In the genomic region with DNA sequence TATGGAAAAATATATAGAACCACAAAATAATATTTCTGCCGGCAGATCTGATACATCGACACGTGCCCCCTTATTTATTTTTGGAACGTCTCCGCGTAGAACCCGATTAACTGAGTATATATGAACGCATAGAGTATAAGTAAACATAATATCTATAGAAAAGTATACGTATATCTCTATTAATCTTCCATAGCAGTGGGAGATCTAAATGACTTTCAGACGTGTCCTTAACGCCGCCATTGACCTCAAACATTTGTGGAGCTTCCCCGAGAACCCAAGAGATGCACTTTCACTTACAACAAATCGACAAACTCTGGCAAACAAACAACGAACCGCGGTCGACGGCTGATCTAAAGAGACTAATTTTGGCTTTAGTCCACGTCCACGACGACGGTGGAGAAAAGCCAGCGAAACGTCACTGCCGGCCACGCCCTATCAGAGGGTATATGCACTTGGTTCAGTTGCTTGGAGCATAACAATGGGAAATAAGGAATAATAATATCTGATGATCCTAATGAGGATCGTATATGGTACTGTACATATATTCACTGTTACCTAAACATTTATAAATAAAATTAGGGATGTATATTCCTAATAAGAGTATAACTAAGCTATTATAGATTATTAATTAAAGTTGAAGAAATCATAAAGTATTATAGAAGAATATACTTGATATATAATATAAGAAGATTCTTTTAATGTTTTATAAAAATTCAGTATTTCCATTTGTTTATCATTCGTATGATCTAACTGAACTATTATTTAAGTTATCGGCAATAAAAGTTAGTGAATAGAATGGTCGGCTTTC, we compare ENCODE assay signal across 5 fruit fly cellular contexts.
A peak's percentile ranks its signal among the peaks of the same experiment; 100 is the strongest.
TF ChIP-seq lines count a peak whose summit lies in the region.

A gene (minus strand): TSS at position 364 of the 808 bp plus-strand sequence.

TF ChIP-seq in whole organism, adult, 20 proteins besides CTCF, POLR2A, EP300 and RAD21 (continued from another document):
- TF ChIP-seq pad (GFP tag; optimal IDR thresholded peaks at IDR 0.05; lab: Kevin White, UChicago) (peak; percentile 83), CG7045 (GFP tag; optimal IDR thresholded peaks at IDR 0.05; lab: Kevin White, UChicago) (peak; percentile 40), CG7101 (tag; optimal IDR thresholded peaks at IDR 0.05; lab: Kevin White, UChicago) (peak; percentile 68), CG33017 (tag; optimal IDR thresholded peaks at IDR 0.05; lab: Kevin White, UChicago) (peak; percentile 46)

TF ChIP-seq in whole organism, embryonic, 481 proteins besides CTCF, POLR2A, EP300 and RAD21 (continued from another document and continues in another):
- TF ChIP-seq dmrt99B (tag; optimal IDR thresholded peaks at IDR 0.05; lab: Kevin White, UChicago) (peak; percentile 76), CG3726 (GFP tag; IDR thresholded peaks at IDR 0.05; lab: Robert Waterston, UW) (peak; percentile 55; the same call in 1 of the 3 replicates), CG15011 (GFP tag; optimal IDR thresholded peaks at IDR 0.05; lab: Kevin White, UChicago) (peak; percentile 24), Mad (GFP tag; optimal IDR thresholded peaks at IDR 0.05; lab: Kevin White, UChicago) (no peak), CG2875 (GFP tag; optimal IDR thresholded peaks at IDR 0.05; lab: Kevin White, UChicago) (no peak), Scr (GFP tag; IDR thresholded peaks at IDR 0.05; lab: Robert Waterston, UW; ENCODE audit: partially characterized antibody) (no peak), CG4854 (GFP tag; optimal IDR thresholded peaks at IDR 0.05; lab: Kevin White, UChicago) (no peak), CoRest (tag; optimal IDR thresholded peaks at IDR 0.05; lab: Kevin White, UChicago) (peak; percentile 87), CG7556 (GFP tag; optimal IDR thresholded peaks at IDR 0.05; lab: Kevin White, UChicago) (peak; percentile 89), z (GFP tag; IDR thresholded peaks at IDR 0.05; lab: Robert Waterston, UW) (no peak), CG43689 (GFP tag; IDR thresholded peaks at IDR 0.05; lab: Robert Waterston, UW) (no peak), disco-r (GFP tag; optimal IDR thresholded peaks at IDR 0.05; lab: Kevin White, UChicago) (no peak), nerfin-2 (GFP tag; IDR thresholded peaks at IDR 0.05; lab: Robert Waterston, UW; ENCODE audit: partially characterized antibody) (no peak), CG6175 (GFP tag; IDR thresholded peaks at IDR 0.05; lab: Robert Waterston, UW) (no peak), nom (GFP tag; optimal IDR thresholded peaks at IDR 0.05; lab: Kevin White, UChicago) (no peak), CG7928 (GFP tag; optimal IDR thresholded peaks at IDR 0.05; lab: Kevin White, UChicago) (no peak), trh (GFP tag; optimal IDR thresholded peaks at IDR 0.05; lab: Kevin White, UChicago) (no peak), ara (GFP tag; IDR thresholded peaks at IDR 0.05; lab: Robert Waterston, UW) (no peak), sima (GFP tag; optimal IDR thresholded peaks at IDR 0.05; lab: Kevin White, UChicago) (no peak), Lhr (GFP tag; optimal IDR thresholded peaks at IDR 0.05; lab: Kevin White, UChicago) (no peak), btn (GFP tag; optimal IDR thresholded peaks at IDR 0.05; lab: Kevin White, UChicago) (no peak), Mrtf (GFP tag; IDR thresholded peaks at IDR 0.05; lab: Robert Waterston, UW) (peak; percentile 28; the same call in 1 of the 3 replicates), CG13624 (GFP tag; optimal IDR thresholded peaks at IDR 0.05; lab: Kevin White, UChicago) (peak; percentile 20), da (GFP tag; optimal IDR thresholded peaks at IDR 0.05; lab: Kevin White, UChicago) (no peak), ro (GFP tag; IDR thresholded peaks at IDR 0.05; lab: Robert Waterston, UW) (no peak), unc-4 (GFP tag; IDR thresholded peaks at IDR 0.05; lab: Robert Waterston, UW; ENCODE audit: partially characterized antibody) (no peak), Taf1 (GFP tag; IDR thresholded peaks at IDR 0.05; lab: Robert Waterston, UW) (no peak), pita (GFP tag; optimal IDR thresholded peaks at IDR 0.05; lab: Kevin White, UChicago) (no peak), hbn (GFP tag; IDR thresholded peaks at IDR 0.05; lab: Robert Waterston, UW; ENCODE audit: partially characterized antibody) (no peak)

TF ChIP-seq in whole organism, prepupa, 60 proteins besides CTCF, POLR2A, EP300 and RAD21 (continued from another document and continues in another):
- TF ChIP-seq fkh (GFP tag; optimal IDR thresholded peaks at IDR 0.05; lab: Kevin White, UChicago) (peak; percentile 45), CG16779 (tag; optimal IDR thresholded peaks at IDR 0.05; lab: Kevin White, UChicago) (peak; percentile 42), acj6 (GFP tag; optimal IDR thresholded peaks at IDR 0.05; lab: Kevin White, UChicago) (peak; percentile 77), Sox102F (GFP tag; optimal IDR thresholded peaks at IDR 0.05; lab: Kevin White, UChicago) (peak; percentile 38), CG8119 (GFP tag; IDR thresholded peaks at IDR 0.05; lab: Robert Waterston, UW) (peak; percentile 50), CG31627 (GFP tag; optimal IDR thresholded peaks at IDR 0.05; lab: Kevin White, UChicago) (peak; percentile 60), fd59A (GFP tag; optimal IDR thresholded peaks at IDR 0.05; lab: Kevin White, UChicago) (peak; percentile 77), CG3919 (GFP tag; optimal IDR thresholded peaks at IDR 0.05; lab: Kevin White, UChicago) (peak; percentile 73), Eip78C (GFP tag; lab: Kevin White, UChicago) (peak; percentile 87), Sox15 (GFP tag; optimal IDR thresholded peaks at IDR 0.05; lab: Kevin White, UChicago) (peak; percentile 65), Smox (GFP tag; optimal IDR thresholded peaks at IDR 0.05; lab: Kevin White, UChicago) (peak; percentile 47), Met (GFP tag; optimal IDR thresholded peaks at IDR 0.05; lab: Kevin White, UChicago) (peak; percentile 56), CG11902 (GFP tag; optimal IDR thresholded peaks at IDR 0.05; lab: Kevin White, UChicago) (peak; percentile 68), eg (GFP tag; IDR thresholded peaks at IDR 0.05; lab: Robert Waterston, UW) (peak; percentile 62), topi (GFP tag; optimal IDR thresholded peaks at IDR 0.05; lab: Kevin White, UChicago) (peak; percentile 41), CG32006 (GFP tag; optimal IDR thresholded peaks at IDR 0.05; lab: Kevin White, UChicago) (peak; percentile 91), esn (GFP tag; optimal IDR thresholded peaks at IDR 0.05; lab: Kevin White, UChicago) (peak; percentile 76), CG11294 (GFP tag; IDR thresholded peaks at IDR 0.05; lab: Robert Waterston, UW) (no peak), pdm3 (GFP tag; optimal IDR thresholded peaks at IDR 0.05; lab: Kevin White, UChicago) (peak; percentile 42), CG1621 (tag; optimal IDR thresholded peaks at IDR 0.05; lab: Kevin White, UChicago) (no peak), salr (GFP tag; optimal IDR thresholded peaks at IDR 0.05; lab: Kevin White, UChicago) (peak in 1 of 2 experiments; percentile 93), CG9139 (GFP tag; optimal IDR thresholded peaks at IDR 0.05; lab: Kevin White, UChicago) (peak; percentile 30), Sox14 (GFP tag; optimal IDR thresholded peaks at IDR 0.05; lab: Kevin White, UChicago) (peak; percentile 8), dsx (GFP tag; optimal IDR thresholded peaks at IDR 0.05; lab: Kevin White, UChicago; ENCODE audit: poor library complexity, severe bottlenecking) (peak; percentile 73), CG6792 (GFP tag; optimal IDR thresholded peaks at IDR 0.05; lab: Kevin White, UChicago) (peak; percentile 69), Ets96B (tag; optimal IDR thresholded peaks at IDR 0.05; lab: Kevin White, UChicago) (peak; percentile 73), Lpt (GFP tag; optimal IDR thresholded peaks at IDR 0.05; lab: Kevin White, UChicago) (peak; percentile 49), CG10669 (GFP tag; optimal IDR thresholded peaks at IDR 0.05; lab: Kevin White, UChicago) (peak; percentile 50), CG4318 (GFP tag; optimal IDR thresholded peaks at IDR 0.05; lab: Kevin White, UChicago) (peak; percentile 79), dac (GFP tag; optimal IDR thresholded peaks at IDR 0.05; lab: Kevin White, UChicago) (peak; percentile 56)

TF ChIP-seq in whole organism, pupa, 21 proteins besides CTCF, POLR2A, EP300 and RAD21 (continued from another document):
- TF ChIP-seq Snoo (tag; optimal IDR thresholded peaks at IDR 0.05; lab: Kevin White, UChicago) (peak; percentile 68), Pif1A (GFP tag; optimal IDR thresholded peaks at IDR 0.05; lab: Kevin White, UChicago) (peak; percentile 9)

TF ChIP-seq in whole organism, wandering third instar larva, 38 proteins besides CTCF, POLR2A, EP300 and RAD21 (continued from another document):
- TF ChIP-seq foxo (GFP tag; optimal IDR thresholded peaks at IDR 0.05; lab: Kevin White, UChicago) = peak in 1 of 2 experiments; percentile 78
- TF ChIP-seq Vsx2 (GFP tag; optimal IDR thresholded peaks at IDR 0.05; lab: Kevin White, UChicago; ENCODE audit: partially characterized antibody) = no peak
- TF ChIP-seq CrebA (GFP tag; optimal IDR thresholded peaks at IDR 0.05; lab: Kevin White, UChicago; ENCODE audit: borderline replicate concordance) = no peak
- TF ChIP-seq rgr (GFP tag; optimal IDR thresholded peaks at IDR 0.05; lab: Kevin White, UChicago) = peak; percentile 71
- TF ChIP-seq usp (GFP tag; optimal IDR thresholded peaks at IDR 0.05; lab: Kevin White, UChicago) = no peak
- no peak for TF ChIP-seq Dif (GFP tag; optimal IDR thresholded peaks at IDR 0.05; lab: Kevin White, UChicago; ENCODE audit: partially characterized antibody)
- no peak for TF ChIP-seq lola (GFP tag; optimal IDR thresholded peaks at IDR 0.05; lab: Kevin White, UChicago)
- TF ChIP-seq sv (GFP tag; optimal IDR thresholded peaks at IDR 0.05; lab: Kevin White, UChicago) = peak; percentile 39
- no peak for TF ChIP-seq CG32264 (GFP tag; optimal IDR thresholded peaks at IDR 0.05; lab: Kevin White, UChicago)
- TF ChIP-seq Hr83 (GFP tag; optimal IDR thresholded peaks at IDR 0.05; lab: Kevin White, UChicago; ENCODE audit: poor library complexity, severe bottlenecking) = peak; percentile 49
- TF ChIP-seq HLH106 (tag; optimal IDR thresholded peaks at IDR 0.05; lab: Kevin White, UChicago) = peak; percentile 72
- TF ChIP-seq Hnf4 (GFP tag; optimal IDR thresholded peaks at IDR 0.05; lab: Kevin White, UChicago) = peak; percentile 31
- peak in 1 of 2 experiments; percentile 3 for TF ChIP-seq dl (GFP tag; optimal IDR thresholded peaks at IDR 0.05; lab: Kevin White, UChicago; ENCODE audit: insufficient read depth in 1 of 2, partially characterized antibody in 2 of 2)
- TF ChIP-seq woc (GFP tag; optimal IDR thresholded peaks at IDR 0.05; lab: Kevin White, UChicago) = peak; percentile 53
- peak; percentile 79 for TF ChIP-seq psq (GFP tag; optimal IDR thresholded peaks at IDR 0.05; lab: Kevin White, UChicago)
- no peak for TF ChIP-seq tai (GFP tag; optimal IDR thresholded peaks at IDR 0.05; lab: Kevin White, UChicago)
- no peak for TF ChIP-seq br (GFP tag; optimal IDR thresholded peaks at IDR 0.05; lab: Kevin White, UChicago)
- peak; percentile 54 for TF ChIP-seq jim (GFP tag; optimal IDR thresholded peaks at IDR 0.05; lab: Kevin White, UChicago)
